Fruit fly (Drosophila melanogaster) whole organism, wandering third instar larva: ENCODE data around the gene CG9673.

Experiments used
- Dfd ChIP-seq: fragments of >200 bp; optimal IDR thresholded peaks from 2 replicates; lab custom pipeline; 2017; ENCODE audit warnings: missing biosample characterization, missing genetic modification characterization
- HLH106 ChIP-seq: fragments of 200-800 bp; optimal IDR thresholded peaks from 3 replicates; lab custom pipeline; 2019; ENCODE audit warnings: missing biosample characterization, mild to moderate bottlenecking, missing genetic modification characterization, moderate library complexity
- dl ChIP-seq, 2 experiments: fragments of 175-275, 200-275 bp in 1 of 2; fragments of 200-275 bp in 1 of 2; sonication (Bioruptor generic); optimal IDR thresholded peaks; lab custom pipeline; 2018; ENCODE audit warnings: mild to moderate bottlenecking in 2 of 2, missing biosample characterization in 2 of 2, missing genetic modification characterization in 2 of 2, moderate library complexity in 2 of 2; ENCODE audit not compliant: partially characterized antibody in 2 of 2, insufficient read depth in 1 of 2
- foxo ChIP-seq, 2 experiments: fragments of 200-800 bp; sonication (Bioruptor generic); optimal IDR thresholded peaks; 2 replicates in 1 of 2; 3 replicates in 1 of 2; lab custom pipeline; 2016 to 2017; ENCODE audit warnings: missing biosample characterization in 2 of 2, missing genetic modification characterization in 2 of 2
- psq ChIP-seq: fragments of 200-800 bp; sonication (Bioruptor generic); optimal IDR thresholded peaks from 3 replicates; lab custom pipeline; 2017; ENCODE audit warnings: missing biosample characterization, mild to moderate bottlenecking, missing genetic modification characterization, moderate library complexity
- usp ChIP-seq: fragments of >200 bp; optimal IDR thresholded peaks from 2 replicates; lab custom pipeline; 2017; ENCODE audit warnings: missing biosample characterization, missing genetic modification characterization
- woc ChIP-seq: sonication (Bioruptor generic); optimal IDR thresholded peaks from 2 replicates; lab custom pipeline; 2016; ENCODE audit warnings: missing biosample characterization, mild to moderate bottlenecking, missing genetic modification characterization

dm6 chrX:16745942-16746341 is 42.3 kb upstream of the CG9673 start:
- TF ChIP-seq foxo (GFP tag; optimal IDR thresholded peaks at IDR 0.05; lab: Kevin White, UChicago) (no peak), Dfd (no peak), HLH106 (tag; lab: Kevin White, UChicago) (no peak), usp (GFP tag; lab: Kevin White, UChicago) (no peak), psq (GFP tag; lab: Kevin White, UChicago) (no peak), dl (GFP tag; optimal IDR thresholded peaks at IDR 0.05; lab: Kevin White, UChicago; ENCODE audit: insufficient read depth in 1 of 2, partially characterized antibody in 2 of 2) (no peak), woc (no peak)
